Worm (Caenorhabditis elegans): ENCODE data around the gene M151.2.

The M151.2 gene

ce11 chrII:3669315-3669714 is 38.4 kb downstream of the M151.2 start, which contains the start of gene srx-97:
Gene srx-97, minus strand, starts transcription at chrII:3669415.
- no peak for TF ChIP-seq lin-13 (GFP tag; optimal IDR thresholded peaks at IDR 0.05)
- no peak for TF ChIP-seq nhr-129 (tag; optimal IDR thresholded peaks at IDR 0.05)
- TF ChIP-seq unc-39 (tag; optimal IDR thresholded peaks at IDR 0.05) = no peak
- no peak for TF ChIP-seq skn-1 (tag; optimal IDR thresholded peaks at IDR 0.05)
- TF ChIP-seq nhr-23 (tag; optimal IDR thresholded peaks at IDR 0.05) = no peak
- no peak for TF ChIP-seq gmeb-1 (tag; optimal IDR thresholded peaks at IDR 0.05)
- no peak for TF ChIP-seq peb-1 (tag; optimal IDR thresholded peaks at IDR 0.05)
- TF ChIP-seq sma-3 (GFP tag; optimal IDR thresholded peaks at IDR 0.05) = no peak
- no peak for TF ChIP-seq lin-39 (tag; optimal IDR thresholded peaks at IDR 0.05)
- no peak for TF ChIP-seq elt-1 (tag; optimal IDR thresholded peaks at IDR 0.05)
- TF ChIP-seq nhr-21 (tag; optimal IDR thresholded peaks at IDR 0.05) = no peak

ce11 chrII:3670956-3671355 is 40.0 kb downstream of the M151.2 start, which contains the start of gene srx-98:
Gene srx-98, minus strand, starts transcription at chrII:3671056.
- TF ChIP-seq sma-9 (GFP tag; optimal IDR thresholded peaks at IDR 0.05) = no peak
- TF ChIP-seq sma-9 (tag; optimal IDR thresholded peaks at IDR 0.05) = no peak

DNA sequence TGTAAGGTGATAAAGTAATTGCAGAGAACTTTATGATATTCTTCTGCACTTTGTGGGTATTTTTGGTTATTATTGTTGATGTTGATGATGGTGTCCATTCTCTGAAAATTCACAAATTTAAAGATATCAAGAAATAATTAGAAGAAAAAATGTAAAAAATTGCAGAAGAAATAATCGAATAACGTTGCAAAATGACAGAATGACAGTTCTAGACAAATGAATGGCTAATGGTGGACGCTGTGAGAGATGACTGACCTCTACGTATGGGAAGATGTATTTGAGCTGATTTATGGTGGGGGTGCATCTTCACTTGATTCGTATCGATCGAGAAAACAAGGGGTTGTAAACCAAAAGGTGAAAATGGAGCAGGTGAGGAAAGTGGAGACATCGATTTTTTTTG is 42.6 kb downstream of the M151.2 start, which contains the start of gene sea-1:
TSS of gene sea-1 (minus strand) at position 101 of the 400 bp plus-strand sequence.
- no peak for TF ChIP-seq ZK546.5 (tag; optimal IDR thresholded peaks at IDR 0.05)
- no peak for TF ChIP-seq fos-1 (tag; optimal IDR thresholded peaks at IDR 0.05)
- TF ChIP-seq nhr-6 (tag; optimal IDR thresholded peaks at IDR 0.05) = no peak
- TF ChIP-seq sma-9 (GFP tag; optimal IDR thresholded peaks at IDR 0.05) = no peak
- TF ChIP-seq sma-9 (tag; optimal IDR thresholded peaks at IDR 0.05) = no peak

DNA sequence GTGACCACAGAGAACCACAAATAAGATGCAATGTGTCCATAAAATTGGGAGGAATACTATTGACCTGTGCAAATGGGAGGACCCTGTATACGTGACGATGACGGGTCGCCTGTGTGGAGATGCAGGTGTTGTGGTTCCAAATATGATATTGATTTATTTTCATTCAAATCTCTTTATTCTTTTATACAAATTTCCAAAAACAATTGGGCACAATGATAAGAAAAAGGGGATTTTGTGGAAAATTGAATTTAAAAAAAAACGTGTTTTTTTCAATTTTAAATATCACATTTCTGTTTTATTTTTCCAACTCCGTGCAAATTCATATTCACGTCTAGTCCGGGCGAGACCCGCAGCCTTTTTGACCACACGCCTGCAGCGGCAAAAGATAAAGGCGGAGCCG is 44.3 kb downstream of the M151.2 start, which contains the start of gene F19B10.2:
TSS of gene F19B10.2 (plus strand) at position 301 of the 400 bp plus-strand sequence.
- no peak for TF ChIP-seq dmd-4 (tag; optimal IDR thresholded peaks at IDR 0.05)
- TF ChIP-seq nhr-6 (tag; optimal IDR thresholded peaks at IDR 0.05) = no peak
- TF ChIP-seq C34F6.9 (tag; optimal IDR thresholded peaks at IDR 0.05) = no peak
- TF ChIP-seq alr-1 (tag; optimal IDR thresholded peaks at IDR 0.05) = no peak
- no peak for TF ChIP-seq F13H6.1 (tag; optimal IDR thresholded peaks at IDR 0.05)
- no peak for TF ChIP-seq lin-13 (GFP tag; optimal IDR thresholded peaks at IDR 0.05)
- TF ChIP-seq nhr-237 (tag; optimal IDR thresholded peaks at IDR 0.05) = no peak
- TF ChIP-seq sma-3 (GFP tag; optimal IDR thresholded peaks at IDR 0.05) = no peak
- TF ChIP-seq mdl-1 (tag; optimal IDR thresholded peaks at IDR 0.05) = no peak
- no peak for TF ChIP-seq ZK546.5 (tag; optimal IDR thresholded peaks at IDR 0.05)
- TF ChIP-seq nhr-11 (tag; optimal IDR thresholded peaks at IDR 0.05) = no peak
- TF ChIP-seq nhr-10 (tag; optimal IDR thresholded peaks at IDR 0.05) = no peak
- TF ChIP-seq R02D3.7 (tag; optimal IDR thresholded peaks at IDR 0.05) = no peak
- TF ChIP-seq snpc-4 (tag; optimal IDR thresholded peaks at IDR 0.05) = no peak
- no peak for TF ChIP-seq nhr-77 (tag; optimal IDR thresholded peaks at IDR 0.05)
- TF ChIP-seq aly-2 (tag; optimal IDR thresholded peaks at IDR 0.05) = no peak
- TF ChIP-seq unc-39 (tag; optimal IDR thresholded peaks at IDR 0.05) = no peak
- TF ChIP-seq Y55F3AM.14 (GFP tag; optimal IDR thresholded peaks at IDR 0.05) = no peak
- TF ChIP-seq elt-3 (tag; optimal IDR thresholded peaks at IDR 0.05) = no peak
- TF ChIP-seq crh-2 (tag; optimal IDR thresholded peaks at IDR 0.05) = no peak

- no peak for TF ChIP-seq ceh-82 (tag; optimal IDR thresholded peaks at IDR 0.05)
- TF ChIP-seq zag-1 (tag; optimal IDR thresholded peaks at IDR 0.05) = no peak
- no peak for TF ChIP-seq R02D3.7 (tag; optimal IDR thresholded peaks at IDR 0.05)
- no peak for TF ChIP-seq nhr-6 (tag; optimal IDR thresholded peaks at IDR 0.05)
- no peak for TF ChIP-seq elt-3 (tag; optimal IDR thresholded peaks at IDR 0.05)
Observed at ce11 chrII:3678978-3679377, 48.1 kb downstream of the M151.2 start.

- TF ChIP-seq mbf-1 (tag; optimal IDR thresholded peaks at IDR 0.05) (no peak), egl-27 (tag; optimal IDR thresholded peaks at IDR 0.05) (no peak), nhr-23 (tag; optimal IDR thresholded peaks at IDR 0.05) (no peak)
Observed at ce11 chrII:3680366-3680765, 49.5 kb downstream of the M151.2 start.
